Worm (Caenorhabditis elegans) whole organism, late embryonic: Measurements from ENCODE around the gene slc-36.3.
"Not testable (repeated sequence)": the region's sequence is repeated elsewhere in the genome, so short reads cannot be mapped to it uniquely, and the experiment has no call there.

Experiments used
- hlh-13 ChIP-seq: fragments of 200-800 bp; sonication (Bioruptor generic); optimal IDR thresholded peaks from 2 replicates; lab custom pipeline; 2018; ENCODE audit warnings: mild to moderate bottlenecking, missing genetic modification characterization, missing compliant biosample characterization
- npax-4 ChIP-seq: sonication (generic microtip); optimal IDR thresholded peaks from 2 replicates; lab custom pipeline; 2016; ENCODE audit warnings: missing genetic modification characterization, missing compliant biosample characterization
- sox-4 ChIP-seq: sonication (generic microtip); optimal IDR thresholded peaks from 2 replicates; lab custom pipeline; 2017; ENCODE audit warnings: mild to moderate bottlenecking, missing genetic modification characterization, inconsistent platforms, missing compliant biosample characterization

ce11 chrV:20568995-20569394 lies 25.0 kb upstream of the slc-36.3 start, which contains the start of gene F26F2.4:
- not testable (repeated sequence) for TF ChIP-seq npax-4 (tag; lab: Kevin White, UChicago); hlh-13; sox-4
